Fruit fly (Drosophila melanogaster) whole organism, pupa: ENCODE measurements around the gene fd19B.

Experiments
- CG10348 ChIP-seq: fragments of 200-800 bp; sonication (Bioruptor generic); IDR thresholded peaks from 2 replicates; pipeline ENCODE4 v1.3.6; 2022; ENCODE audit warnings: missing biosample characterization, missing genetic modification characterization
- CG12605 ChIP-seq: fragments of 200-800 bp; sonication (Bioruptor generic); IDR thresholded peaks from 2 replicates; pipeline ENCODE4 v1.3.6; 2022; ENCODE audit warnings: missing biosample characterization, missing genetic modification characterization
- CG13204 ChIP-seq: fragments of 200-800 bp; sonication (Bioruptor generic); optimal IDR thresholded peaks from 2 replicates; lab custom pipeline; 2018; ENCODE audit warnings: missing biosample characterization, mild to moderate bottlenecking, missing genetic modification characterization, moderate library complexity
- CG32121 ChIP-seq: fragments of 200-800 bp; sonication (Bioruptor generic); IDR thresholded peaks from 2 replicates; pipeline ENCODE4 v1.3.6; 2022; ENCODE audit warnings: missing biosample characterization, missing genetic modification characterization
- CG34367 ChIP-seq: fragments of 200-800 bp; sonication (Bioruptor generic); optimal IDR thresholded peaks from 2 replicates; lab custom pipeline; 2018; ENCODE audit warnings: missing biosample characterization, mild to moderate bottlenecking, missing genetic modification characterization
- CG8159 ChIP-seq: fragments of 200-800 bp; sonication (Bioruptor generic); optimal IDR thresholded peaks from 3 replicates; lab custom pipeline; 2018; ENCODE audit warnings: missing biosample characterization, mild to moderate bottlenecking, missing genetic modification characterization, moderate library complexity
- CG8301 ChIP-seq: fragments of 200-800 bp; sonication (Bioruptor generic); optimal IDR thresholded peaks from 2 replicates; lab custom pipeline; 2018; ENCODE audit warnings: missing biosample characterization, mild to moderate bottlenecking, missing genetic modification characterization
- CG9948 ChIP-seq: fragments of 200-800 bp; sonication (Bioruptor generic); optimal IDR thresholded peaks from 2 replicates; lab custom pipeline; 2018; ENCODE audit warnings: missing biosample characterization, mild to moderate bottlenecking, missing genetic modification characterization, moderate library complexity
- EcR ChIP-seq: fragments of 200-800 bp; sonication (Bioruptor generic); optimal IDR thresholded peaks from 3 replicates; lab custom pipeline; 2019; ENCODE audit warnings: missing biosample characterization, missing genetic modification characterization, mild to moderate bottlenecking, moderate library complexity, missing genetic modification reagents
- Pif1A ChIP-seq: fragments of 200-800 bp; sonication (Bioruptor generic); optimal IDR thresholded peaks from 3 replicates; lab custom pipeline; 2016; ENCODE audit warnings: missing biosample characterization, missing genetic modification characterization
- Pif1B ChIP-seq: fragments of 200-800 bp; sonication (Bioruptor generic); optimal IDR thresholded peaks from 3 replicates; lab custom pipeline; 2016; ENCODE audit warnings: missing biosample characterization, missing genetic modification characterization
- Snoo ChIP-seq: fragments of 200-800 bp; sonication (Bioruptor generic); optimal IDR thresholded peaks from 3 replicates; lab custom pipeline; 2017; ENCODE audit warnings: missing biosample characterization, mild to moderate bottlenecking, missing genetic modification characterization, inconsistent platforms
- fd96Ca ChIP-seq: fragments of 200-800 bp; sonication (Bioruptor generic); IDR thresholded peaks from 3 replicates; pipeline ENCODE4 v1.3.6; 2022; ENCODE audit warnings: missing biosample characterization, missing genetic modification characterization
- gl ChIP-seq: fragments of 200-800 bp; sonication (Bioruptor generic); optimal IDR thresholded peaks from 2 replicates; lab custom pipeline; 2018; ENCODE audit warnings: missing biosample characterization, mild to moderate bottlenecking, missing genetic modification characterization

DNA sequence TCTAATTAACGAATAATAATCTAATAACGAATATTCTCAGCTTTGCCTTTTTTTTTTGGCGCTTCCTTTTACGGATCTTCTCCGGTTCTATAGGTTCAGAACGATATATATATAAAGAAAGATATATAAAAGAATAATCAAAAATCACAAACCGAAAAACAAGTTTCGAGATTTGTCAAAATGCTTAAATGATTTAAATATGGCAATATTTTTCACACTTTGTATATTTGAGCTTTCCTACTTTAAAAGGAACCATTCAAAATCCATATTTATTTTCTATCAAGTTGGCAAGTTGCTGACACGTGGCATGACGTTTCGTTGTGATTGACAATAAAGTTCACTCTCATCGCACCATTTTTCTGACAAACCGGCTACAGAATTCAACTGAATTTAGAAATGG is 48.5 kb upstream of the fd19B start, which contains the start of gene CG34332:
- TF ChIP-seq CG34367 (tag; lab: Kevin White, UChicago) (no peak), Pif1A (GFP tag; lab: Kevin White, UChicago) (no peak), Snoo (tag; lab: Kevin White, UChicago) (no peak), CG32121 (GFP tag; lab: Robert Waterston, UW) (no peak), gl (tag; lab: Kevin White, UChicago) (no peak), CG12605 (no peak), CG10348 (GFP tag; lab: Robert Waterston, UW) (no peak), Pif1B (no peak), fd96Ca (no peak), CG8159 (tag; lab: Kevin White, UChicago) (no peak), CG8301 (no peak), EcR (GFP tag; lab: Kevin White, UChicago) (no peak), CG13204 (GFP tag; lab: Kevin White, UChicago) (no peak), CG9948 (tag; lab: Kevin White, UChicago) (no peak)
